Worm (Caenorhabditis elegans) whole organism, L1 larva: Measurements from ENCODE around the gene pdfr-1.

ENCODE experiments used
- C04F5.9 ChIP-seq: sonication (generic microtip); optimal IDR thresholded peaks from 2 replicates; lab custom pipeline; 2016; ENCODE audit warnings: missing genetic modification characterization, missing compliant biosample characterization
- ama-1 ChIP-seq: fragments of 150-350 bp; optimal IDR thresholded peaks from 2 replicates; lab custom pipeline; 2014
- ceh-82 ChIP-seq, 3 experiments: fragments of 150-350 bp in 1 of 3; sonication (generic microtip) in 2 of 3; optimal IDR thresholded peaks; 2 replicates each; lab custom pipeline; 2014 to 2017; ENCODE audit warnings: missing biosample characterization in 3 of 3, missing genetic modification characterization in 3 of 3
- mdl-1 ChIP-seq, 2 experiments: fragments of 150-350 bp; optimal IDR thresholded peaks; 2 replicates each; lab custom pipeline; 2014 to 2017; ENCODE audit warnings: missing biosample characterization in 2 of 2, missing genetic modification characterization in 2 of 2, inconsistent platforms in 1 of 2
- mep-1 ChIP-seq: fragments of 150-350 bp; optimal IDR thresholded peaks from 2 replicates; lab custom pipeline; 2014; ENCODE audit warnings: missing biosample characterization, missing genetic modification characterization
- nhr-11 ChIP-seq: fragments of 150-350 bp; optimal IDR thresholded peaks from 2 replicates; lab custom pipeline; 2014; ENCODE audit warnings: missing biosample characterization, missing genetic modification characterization
- nhr-20 ChIP-seq: sonication (generic microtip); optimal IDR thresholded peaks from 2 replicates; lab custom pipeline; 2016; ENCODE audit warnings: mild to moderate bottlenecking, missing genetic modification characterization, missing compliant biosample characterization
- nhr-77 ChIP-seq: fragments of 150-350 bp; optimal IDR thresholded peaks from 2 replicates; lab custom pipeline; 2014; ENCODE audit warnings: missing biosample characterization, missing genetic modification characterization
- skn-1 ChIP-seq: fragments of 150-350 bp; optimal IDR thresholded peaks from 2 replicates; lab custom pipeline; 2014; ENCODE audit warnings: missing biosample characterization, missing genetic modification characterization
- sox-4 ChIP-seq: sonication (generic microtip); optimal IDR thresholded peaks from 2 replicates; lab custom pipeline; 2016; ENCODE audit warnings: missing genetic modification characterization, missing compliant biosample characterization
- tbx-2 ChIP-seq: sonication (generic microtip); optimal IDR thresholded peaks from 2 replicates; lab custom pipeline; 2016; ENCODE audit warnings: missing genetic modification characterization, missing compliant biosample characterization
- zag-1 ChIP-seq: fragments of 150-350 bp; optimal IDR thresholded peaks from 2 replicates; lab custom pipeline; 2014; ENCODE audit warnings: missing biosample characterization, missing genetic modification characterization

ce11 chrIII:6589499-6589898 lies 62.4 kb downstream of the pdfr-1 start:
- TF ChIP-seq ama-1 (lab: Kevin White, UChicago) (no peak), ceh-82 (tag; optimal IDR thresholded peaks at IDR 0.05; lab: Kevin White, UChicago) (no peak), nhr-11 (tag; lab: Kevin White, UChicago) (no peak), C04F5.9 (tag; lab: Kevin White, UChicago) (no peak), tbx-2 (tag; lab: Kevin White, UChicago) (no peak), mdl-1 (tag; optimal IDR thresholded peaks at IDR 0.05; lab: Kevin White, UChicago) (no peak), nhr-77 (tag; lab: Kevin White, UChicago) (no peak), sox-4 (no peak), skn-1 (tag; lab: Kevin White, UChicago) (no peak), zag-1 (tag; lab: Kevin White, UChicago) (no peak), nhr-20 (tag; lab: Kevin White, UChicago) (no peak), mep-1 (tag; lab: Kevin White, UChicago) (no peak)
